Fruit fly (Drosophila melanogaster) whole organism: ENCODE data around the gene RhoGAP93B.

Source experiments
- CG8478 ChIP-seq: fragments of >200 bp; optimal IDR thresholded peaks from 2 replicates; lab custom pipeline; 2018; ENCODE audit warnings: inconsistent platforms
- Dll ChIP-seq: fragments of >200 bp; optimal IDR thresholded peaks from 2 replicates; lab custom pipeline; 2017
- EcR ChIP-seq, 2 experiments: fragments of >200 bp; optimal IDR thresholded peaks; 2 replicates each; lab custom pipeline; 2017; ENCODE audit warnings: missing biosample characterization in 2 of 2, missing genetic modification characterization in 2 of 2, missing genetic modification reagents in 2 of 2
- pan ChIP-seq: fragments of >200 bp; optimal IDR thresholded peaks from 2 replicates; lab custom pipeline; 2017
- psq ChIP-seq: fragments of >200 bp; optimal IDR thresholded peaks from 2 replicates; lab custom pipeline; 2017
- usp ChIP-seq: fragments of >200 bp; optimal IDR thresholded peaks from 2 replicates; lab custom pipeline; 2017; ENCODE audit warnings: missing biosample characterization, missing genetic modification characterization, mixed read lengths

DNA sequence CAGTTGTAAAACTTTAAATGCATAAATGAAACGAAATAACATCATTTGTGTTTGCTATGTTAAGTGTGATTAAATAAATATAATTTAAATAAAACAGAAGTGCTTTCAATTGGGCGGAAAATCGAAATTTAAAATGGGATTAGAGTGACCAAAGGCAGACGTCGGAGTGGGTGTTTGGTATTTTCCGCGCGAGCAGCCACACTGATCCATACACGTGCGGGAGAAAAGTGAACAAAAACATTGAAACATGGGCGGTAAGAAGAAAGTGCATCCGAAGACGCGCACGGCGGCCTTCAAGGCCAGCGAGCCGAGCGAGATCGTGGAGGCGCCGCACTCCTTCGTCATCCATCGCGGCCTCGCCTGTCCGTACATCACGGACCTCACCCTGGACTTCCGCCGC, 18.4 kb upstream of the RhoGAP93B start, which contains the start of gene ppan:
- TF ChIP-seq usp (GFP tag; lab: Kevin White, UChicago) (no peak), CG8478 (lab: Kevin White, UChicago) (no peak), EcR (GFP tag; optimal IDR thresholded peaks at IDR 0.05; lab: Kevin White, UChicago) (no peak), psq (lab: Kevin White, UChicago) (no peak), Dll (no peak), pan (no peak)
